Worm (Caenorhabditis elegans): ENCODE data around the gene F01G12.18.

DNA sequence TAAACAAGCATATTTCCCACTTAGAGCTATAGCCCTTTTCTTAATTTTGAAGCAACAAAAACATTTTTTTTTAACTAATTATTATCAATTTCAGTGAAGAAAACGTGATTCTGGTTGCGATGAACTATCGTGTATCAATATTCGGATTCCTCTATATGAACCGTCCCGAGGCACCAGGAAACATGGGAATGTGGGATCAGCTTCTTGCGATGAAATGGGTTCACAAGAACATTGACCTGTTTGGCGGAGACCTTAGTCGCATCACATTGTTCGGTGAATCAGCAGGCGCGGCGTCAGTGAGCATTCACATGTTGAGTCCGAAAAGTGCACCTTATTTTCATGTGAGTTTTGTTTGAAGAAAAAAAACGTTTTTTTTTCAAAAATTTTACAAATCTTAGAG lies 29.3 kb downstream of the F01G12.18 start:
- TF ChIP-seq tbx-2 (tag; optimal IDR thresholded peaks at IDR 0.05) (no peak), unc-86 (tag; optimal IDR thresholded peaks at IDR 0.05) (no peak)
